Fruit fly (Drosophila melanogaster) whole organism, embryonic: Measurements from ENCODE around the gene Socs36E.
A peak's percentile ranks its signal among the peaks of the same experiment; 100 is the strongest.

ENCODE experiments used
- CG12071 ChIP-seq: fragments of 200-800 bp; sonication (Bioruptor generic); optimal IDR thresholded peaks from 3 replicates; lab custom pipeline; 2018; ENCODE audit warnings: missing biosample characterization, mild to moderate bottlenecking, missing genetic modification characterization
- CG13123 ChIP-seq: fragments of 200-800 bp; sonication (Bioruptor generic); optimal IDR thresholded peaks from 2 replicates; lab custom pipeline; 2016; ENCODE audit warnings: missing biosample characterization, missing genetic modification characterization
- CG15269 ChIP-seq: fragments of 200-800 bp; sonication (Bioruptor generic); optimal IDR thresholded peaks from 2 replicates; lab custom pipeline; 2018; ENCODE audit warnings: missing biosample characterization, mild to moderate bottlenecking, missing genetic modification characterization, moderate library complexity
- CG1529 ChIP-seq: fragments of 200-800 bp; sonication (Bioruptor generic); optimal IDR thresholded peaks from 3 replicates; lab custom pipeline; 2018; ENCODE audit warnings: missing biosample characterization, missing genetic modification characterization
- CG1603 ChIP-seq: fragments of 200-800 bp; sonication (Bioruptor generic); optimal IDR thresholded peaks from 2 replicates; lab custom pipeline; 2019; ENCODE audit warnings: missing biosample characterization, mild to moderate bottlenecking, missing genetic modification characterization, moderate library complexity
- CG1647 ChIP-seq: fragments of 200-800 bp; sonication (Bioruptor generic); optimal IDR thresholded peaks from 3 replicates; lab custom pipeline; 2016; ENCODE audit warnings: missing biosample characterization, missing genetic modification characterization
- CG16813 ChIP-seq: fragments of 200-800 bp; sonication (Bioruptor generic); IDR thresholded peaks from 3 replicates; pipeline ENCODE4 v1.3.6; 2022; ENCODE audit warnings: missing biosample characterization, missing genetic modification characterization; ENCODE audit not compliant: partially characterized antibody
- CG17359 ChIP-seq: fragments of 200-800 bp; sonication (Bioruptor generic); optimal IDR thresholded peaks from 3 replicates; lab custom pipeline; 2018; ENCODE audit warnings: missing biosample characterization, mild to moderate bottlenecking, missing genetic modification characterization, moderate library complexity
- CG2712 ChIP-seq: fragments of 200-800 bp; optimal IDR thresholded peaks from 3 replicates; lab custom pipeline; 2019; ENCODE audit warnings: missing biosample characterization, mild to moderate bottlenecking, missing genetic modification characterization, moderate library complexity
- CG30403 ChIP-seq: fragments of 200-800 bp; sonication (Bioruptor generic); optimal IDR thresholded peaks from 3 replicates; lab custom pipeline; 2016; ENCODE audit warnings: missing biosample characterization, missing genetic modification characterization
- CG34422 ChIP-seq: fragments of 200-800 bp; sonication (Bioruptor generic); IDR thresholded peaks from 3 replicates; pipeline ENCODE4 v1.3.6; 2022; ENCODE audit warnings: missing biosample characterization, missing genetic modification characterization
- CG4707 ChIP-seq: fragments of 200-800 bp; sonication (Bioruptor generic); optimal IDR thresholded peaks from 2 replicates; lab custom pipeline; 2018; ENCODE audit warnings: missing biosample characterization, mild to moderate bottlenecking, missing genetic modification characterization, moderate library complexity
- CG6175 ChIP-seq: fragments of 200-800 bp; sonication (Bioruptor generic); IDR thresholded peaks from 3 replicates; pipeline ENCODE4 v1.3.6; 2022; ENCODE audit warnings: missing biosample characterization, missing genetic modification characterization
- CG6765 ChIP-seq: fragments of 200-800 bp; sonication (Bioruptor generic); optimal IDR thresholded peaks from 3 replicates; lab custom pipeline; 2017; ENCODE audit warnings: missing biosample characterization, mild to moderate bottlenecking, missing genetic modification characterization
- CG6854 ChIP-seq: fragments of 200-800 bp; sonication (Bioruptor generic); optimal IDR thresholded peaks from 3 replicates; lab custom pipeline; 2017; ENCODE audit warnings: missing biosample characterization, mild to moderate bottlenecking, missing genetic modification characterization
- CG8388 ChIP-seq: fragments of 200-800 bp; sonication (Bioruptor generic); optimal IDR thresholded peaks from 2 replicates; lab custom pipeline; 2019; ENCODE audit warnings: missing biosample characterization, mild to moderate bottlenecking, missing genetic modification characterization, moderate library complexity
- CG8944 ChIP-seq: fragments of 200-800 bp; sonication (Bioruptor generic); optimal IDR thresholded peaks from 3 replicates; lab custom pipeline; 2016; ENCODE audit warnings: missing biosample characterization, missing genetic modification characterization
- CG9817 ChIP-seq: fragments of 200-800 bp; sonication (Bioruptor generic); optimal IDR thresholded peaks from 2 replicates; lab custom pipeline; 2018; ENCODE audit warnings: missing biosample characterization, mild to moderate bottlenecking, missing genetic modification characterization, moderate library complexity
- Dip2 ChIP-seq: fragments of 200-800 bp; sonication (Bioruptor generic); IDR thresholded peaks from 2 replicates; pipeline ENCODE4 v1.3.6; 2022; ENCODE audit warnings: missing biosample characterization, missing genetic modification characterization
- Dp ChIP-seq: fragments of 200-800 bp; sonication (Bioruptor generic); optimal IDR thresholded peaks from 2 replicates; lab custom pipeline; 2018; ENCODE audit warnings: missing biosample characterization, mild to moderate bottlenecking, missing genetic modification characterization, moderate library complexity
- ERR ChIP-seq: fragments of 200-800 bp; sonication (Bioruptor generic); optimal IDR thresholded peaks from 2 replicates; lab custom pipeline; 2016; ENCODE audit warnings: missing biosample characterization, missing genetic modification characterization
- Gug ChIP-seq: fragments of 200-800 bp; sonication (Bioruptor generic); IDR thresholded peaks from 4 replicates; pipeline ENCODE4 v1.3.6; 2022; ENCODE audit warnings: missing biosample characterization, missing genetic modification characterization
- HLH3B ChIP-seq: fragments of 200-800 bp; sonication (Bioruptor generic); IDR thresholded peaks from 2 replicates; pipeline ENCODE4 v1.3.6; 2022; ENCODE audit warnings: missing biosample characterization, missing genetic modification characterization
- HLH4C ChIP-seq: fragments of 200-800 bp; sonication (Bioruptor generic); IDR thresholded peaks from 3 replicates; pipeline ENCODE4 v1.3.6; 2022; ENCODE audit warnings: missing biosample characterization, missing genetic modification characterization; ENCODE audit not compliant: partially characterized antibody
- HmgD ChIP-seq: fragments of 200-800 bp; sonication (Bioruptor generic); optimal IDR thresholded peaks from 3 replicates; lab custom pipeline; 2016; ENCODE audit warnings: missing biosample characterization, missing genetic modification characterization
- NK7.1 ChIP-seq: fragments of 200-800 bp; sonication (Bioruptor generic); optimal IDR thresholded peaks from 3 replicates; lab custom pipeline; 2016; ENCODE audit warnings: missing biosample characterization, missing genetic modification characterization
- Opbp ChIP-seq: fragments of 200-800 bp; sonication (Bioruptor generic); IDR thresholded peaks from 3 replicates; pipeline ENCODE4 v1.3.6; 2022; ENCODE audit warnings: missing biosample characterization, missing genetic modification characterization; ENCODE audit not compliant: partially characterized antibody
- Sox100B ChIP-seq: fragments of 200-800 bp; sonication (Bioruptor generic); optimal IDR thresholded peaks from 3 replicates; lab custom pipeline; 2018; ENCODE audit warnings: missing biosample characterization, mild to moderate bottlenecking, missing genetic modification characterization
- Sry-β ChIP-seq: fragments of 200-800 bp; sonication (Bioruptor generic); optimal IDR thresholded peaks from 2 replicates; lab custom pipeline; 2018; ENCODE audit warnings: missing biosample characterization, mild to moderate bottlenecking, missing genetic modification characterization, moderate library complexity
- Ssrp ChIP-seq: fragments of 200-800 bp; sonication (Bioruptor generic); optimal IDR thresholded peaks from 2 replicates; lab custom pipeline; 2018; ENCODE audit warnings: missing biosample characterization, mild to moderate bottlenecking, missing genetic modification characterization, moderate library complexity
- Taf1 ChIP-seq: fragments of 200-800 bp; sonication (Bioruptor generic); IDR thresholded peaks from 2 replicates; pipeline ENCODE4 v1.3.6; 2022; ENCODE audit warnings: missing biosample characterization, missing genetic modification characterization
- Xrp1 ChIP-seq: fragments of 200-800 bp; sonication (Bioruptor generic); IDR thresholded peaks from 2 replicates; pipeline ENCODE4 v1.3.6; 2022; ENCODE audit warnings: missing biosample characterization, missing genetic modification characterization
- ab ChIP-seq: fragments of 200-800 bp; sonication (Bioruptor generic); optimal IDR thresholded peaks from 2 replicates; lab custom pipeline; 2016; ENCODE audit warnings: missing biosample characterization, missing genetic modification characterization
- ase ChIP-seq: fragments of 200-800 bp; sonication (Bioruptor generic); IDR thresholded peaks from 3 replicates; pipeline ENCODE4 v1.3.6; 2022; ENCODE audit warnings: missing biosample characterization, missing genetic modification characterization
- caup ChIP-seq: fragments of 200-800 bp; sonication (Bioruptor generic); optimal IDR thresholded peaks from 3 replicates; lab custom pipeline; 2017; ENCODE audit warnings: missing biosample characterization, mild to moderate bottlenecking, missing genetic modification characterization, moderate library complexity; ENCODE audit not compliant: severe bottlenecking
- dati ChIP-seq: fragments of 200-800 bp; sonication (Bioruptor generic); IDR thresholded peaks from 2 replicates; pipeline ENCODE4 v1.3.6; 2022; ENCODE audit warnings: missing biosample characterization, missing genetic modification characterization
- gcm2 ChIP-seq: fragments of 200-800 bp; sonication (Bioruptor generic); optimal IDR thresholded peaks from 2 replicates; lab custom pipeline; 2016; ENCODE audit warnings: missing biosample characterization, missing genetic modification characterization
- grau ChIP-seq: fragments of 200-800 bp; optimal IDR thresholded peaks from 3 replicates; lab custom pipeline; 2019; ENCODE audit warnings: missing biosample characterization, mild to moderate bottlenecking, missing genetic modification characterization, moderate library complexity
- gsb ChIP-seq: fragments of 200-800 bp; sonication (Bioruptor generic); IDR thresholded peaks from 2 replicates; pipeline ENCODE4 v1.3.6; 2022; ENCODE audit warnings: missing biosample characterization, missing genetic modification characterization
- ham ChIP-seq: fragments of 200-800 bp; sonication (Bioruptor generic); IDR thresholded peaks from 2 replicates; pipeline ENCODE4 v1.3.6; 2022; ENCODE audit warnings: missing biosample characterization, missing genetic modification characterization
- mirr ChIP-seq: fragments of 200-800 bp; sonication (Bioruptor generic); optimal IDR thresholded peaks from 3 replicates; lab custom pipeline; 2018; ENCODE audit warnings: missing biosample characterization, mild to moderate bottlenecking, missing genetic modification characterization
- pnt ChIP-seq: fragments of 200-800 bp; sonication (Bioruptor generic); optimal IDR thresholded peaks from 3 replicates; lab custom pipeline; 2016; ENCODE audit warnings: missing biosample characterization, missing genetic modification characterization
- sisA ChIP-seq: fragments of 200-800 bp; sonication (Bioruptor generic); IDR thresholded peaks from 2 replicates; pipeline ENCODE4 v1.3.6; 2022; ENCODE audit warnings: missing biosample characterization, missing genetic modification characterization
- slp2 ChIP-seq: fragments of 200-800 bp; sonication (Bioruptor generic); optimal IDR thresholded peaks from 2 replicates; lab custom pipeline; 2016; ENCODE audit warnings: missing biosample characterization, missing genetic modification characterization
- so ChIP-seq: fragments of 200-800 bp; sonication (Bioruptor generic); IDR thresholded peaks from 3 replicates; pipeline ENCODE4 v1.3.6; 2022; ENCODE audit warnings: missing biosample characterization, missing genetic modification characterization
- tin ChIP-seq: fragments of 200-800 bp; sonication (Bioruptor generic); optimal IDR thresholded peaks from 3 replicates; lab custom pipeline; 2016; ENCODE audit warnings: missing biosample characterization, missing genetic modification characterization
- tll ChIP-seq, 2 experiments: fragments of 200-800 bp in 1 of 2; fragments of >200 bp in 1 of 2; sonication (Bioruptor generic) in 1 of 2; optimal IDR thresholded peaks; 2 replicates each; lab custom pipeline; 2017 to 2019; ENCODE audit warnings: missing biosample characterization in 2 of 2, missing genetic modification characterization in 2 of 2, mild to moderate bottlenecking in 1 of 2, moderate library complexity in 1 of 2
- twi ChIP-seq: fragments of 200-800 bp; optimal IDR thresholded peaks from 2 replicates; lab custom pipeline; 2019; ENCODE audit warnings: missing biosample characterization, mild to moderate bottlenecking, missing genetic modification characterization, moderate library complexity
- unpg ChIP-seq: fragments of 200-800 bp; sonication (Bioruptor generic); optimal IDR thresholded peaks from 3 replicates; lab custom pipeline; 2018; ENCODE audit warnings: missing biosample characterization, mild to moderate bottlenecking, missing genetic modification characterization, moderate library complexity
- wor ChIP-seq: fragments of 200-800 bp; sonication (Bioruptor generic); IDR thresholded peaks from 2 replicates; pipeline ENCODE4 v1.3.6; 2022; ENCODE audit warnings: missing biosample characterization, missing genetic modification characterization

Socs36E gene

dm6 chr2L:18152172-18152639 lies at the start of gene Socs36E (continued):
- no peak for TF ChIP-seq sisA
- TF ChIP-seq CG1647: no peak
- TF ChIP-seq gcm2 (GFP tag; lab: Kevin White, UChicago): peak; percentile 19
- TF ChIP-seq CG16813: peak; percentile 65
- TF ChIP-seq CG13123 (GFP tag; lab: Kevin White, UChicago): peak; percentile 23
- TF ChIP-seq CG34422 (GFP tag; lab: Robert Waterston, UW): peak; percentile 74; the same call in 2 of the 3 replicates
- no peak for TF ChIP-seq Xrp1 (GFP tag; lab: Robert Waterston, UW)
- TF ChIP-seq NK7.1 (GFP tag; lab: Kevin White, UChicago): no peak
- peak; percentile 23 for TF ChIP-seq CG8388 (GFP tag; lab: Kevin White, UChicago)
- peak; percentile 12 for TF ChIP-seq CG4707 (GFP tag; lab: Kevin White, UChicago)
- no peak for TF ChIP-seq ase
- peak; percentile 95 for TF ChIP-seq CG1603
- no peak for TF ChIP-seq CG30403
- TF ChIP-seq caup: peak; percentile 33
- peak; percentile 8; the same call in 1 of the 2 replicates for TF ChIP-seq HLH3B
- TF ChIP-seq CG17359: no peak
- 0 out of 3 replicates have a peak, but pooled peaks have one; percentile 47 for TF ChIP-seq CG6175 (GFP tag; lab: Robert Waterston, UW)
- TF ChIP-seq grau (tag; lab: Kevin White, UChicago): peak; percentile 51
- peak; percentile 65; the same call in 2 of the 3 replicates for TF ChIP-seq so
- peak; percentile 30 for TF ChIP-seq CG8944 (GFP tag; lab: Kevin White, UChicago)
- no peak for TF ChIP-seq ab
- no peak for TF ChIP-seq CG12071
- peak; percentile 53; the same call in 2 of the 3 replicates for TF ChIP-seq HLH4C (GFP tag; lab: Robert Waterston, UW)
- TF ChIP-seq HmgD (GFP tag; lab: Kevin White, UChicago): peak; percentile 85
- no peak; the same call in 3 of the 4 replicates for TF ChIP-seq Gug (GFP tag; lab: Robert Waterston, UW)
- TF ChIP-seq Opbp (GFP tag; lab: Robert Waterston, UW): peak; percentile 72
- peak; percentile 39 for TF ChIP-seq mirr (GFP tag; lab: Kevin White, UChicago)
- TF ChIP-seq CG15269 (tag; lab: Kevin White, UChicago): peak; percentile 28
- peak; percentile 82 for TF ChIP-seq Sry-β (GFP tag; lab: Kevin White, UChicago)
- TF ChIP-seq unpg (GFP tag; lab: Kevin White, UChicago): peak; percentile 48
- peak; percentile 29 for TF ChIP-seq twi (tag; lab: Kevin White, UChicago)
- no peak for TF ChIP-seq Taf1 (GFP tag; lab: Robert Waterston, UW)
- peak; percentile 15 for TF ChIP-seq tin (GFP tag; lab: Kevin White, UChicago)
- TF ChIP-seq Ssrp (tag; lab: Kevin White, UChicago): no peak
- peak in 1 of 2 experiments; percentile 47 for TF ChIP-seq tll (GFP tag; optimal IDR thresholded peaks at IDR 0.05; lab: Kevin White, UChicago)
- TF ChIP-seq gsb (GFP tag; lab: Robert Waterston, UW): no peak
- peak; percentile 28 for TF ChIP-seq CG9817
- TF ChIP-seq wor: no peak
- no peak for TF ChIP-seq Sox100B (GFP tag; lab: Kevin White, UChicago)
- no peak for TF ChIP-seq CG1529 (GFP tag; lab: Kevin White, UChicago)
- no peak for TF ChIP-seq dati (GFP tag; lab: Robert Waterston, UW)
- TF ChIP-seq ERR: peak; percentile 60
- 0 out of 2 replicates have a peak, but pooled peaks have one; percentile 12 for TF ChIP-seq Dip2 (GFP tag; lab: Robert Waterston, UW)
- peak; percentile 4 for TF ChIP-seq pnt (GFP tag; lab: Kevin White, UChicago)
- peak; percentile 66 for TF ChIP-seq CG2712 (tag; lab: Kevin White, UChicago)
- no peak for TF ChIP-seq CG6765 (GFP tag; lab: Kevin White, UChicago)
- TF ChIP-seq ham (GFP tag; lab: Robert Waterston, UW): no peak
- TF ChIP-seq slp2 (GFP tag; lab: Kevin White, UChicago): no peak
- peak; percentile 63 for TF ChIP-seq Dp (GFP tag; lab: Kevin White, UChicago)
- TF ChIP-seq CG6854 (GFP tag; lab: Kevin White, UChicago): no peak
